Worm (Caenorhabditis elegans) whole organism, L4/young adult: Measurements from ENCODE around the gene top-3.

Experiments used
- W03F9.2 ChIP-seq: fragments of 150-350 bp; optimal IDR thresholded peaks from 2 replicates; lab custom pipeline; 2014; ENCODE audit warnings: missing biosample characterization, missing genetic modification characterization
- dao-5 ChIP-seq: sonication (generic microtip); optimal IDR thresholded peaks from 2 replicates; lab custom pipeline; 2016; ENCODE audit warnings: missing genotype, missing genetic modification characterization, moderate library complexity, missing compliant biosample characterization
- him-1 ChIP-seq: sonication (generic microtip); optimal IDR thresholded peaks from 2 replicates; lab custom pipeline; 2016; ENCODE audit warnings: missing genotype, missing genetic modification reagents, missing genetic modification characterization, missing compliant biosample characterization

Gene top-3

DNA sequence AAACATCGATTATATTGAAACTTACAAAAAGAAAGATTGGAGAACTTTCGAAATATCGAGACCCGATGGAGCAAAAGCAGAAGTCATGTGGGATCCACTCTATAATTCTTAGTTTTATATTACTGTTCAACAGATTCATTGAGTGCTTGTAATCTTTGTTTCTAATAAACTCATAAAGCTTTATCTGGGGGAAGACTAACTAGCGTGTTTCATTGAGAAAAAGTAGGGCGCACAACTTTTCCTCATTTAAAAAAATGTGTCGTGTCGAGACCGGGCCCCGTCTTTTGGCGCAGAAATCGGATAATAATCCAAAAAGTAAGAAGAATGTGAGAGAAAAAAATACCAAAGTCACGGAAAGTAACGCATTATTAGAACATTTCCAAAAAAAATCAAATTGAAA lies 50.2 kb downstream of the top-3 start, which contains the start of gene faah-4:
faah-4 (minus strand) TSS at position 101 of the 400 bp plus-strand sequence.
- no peak for TF ChIP-seq him-1 (tag; lab: Kevin White, UChicago)
- no peak for TF ChIP-seq dao-5 (tag; lab: Kevin White, UChicago)
- no peak for TF ChIP-seq W03F9.2

DNA sequence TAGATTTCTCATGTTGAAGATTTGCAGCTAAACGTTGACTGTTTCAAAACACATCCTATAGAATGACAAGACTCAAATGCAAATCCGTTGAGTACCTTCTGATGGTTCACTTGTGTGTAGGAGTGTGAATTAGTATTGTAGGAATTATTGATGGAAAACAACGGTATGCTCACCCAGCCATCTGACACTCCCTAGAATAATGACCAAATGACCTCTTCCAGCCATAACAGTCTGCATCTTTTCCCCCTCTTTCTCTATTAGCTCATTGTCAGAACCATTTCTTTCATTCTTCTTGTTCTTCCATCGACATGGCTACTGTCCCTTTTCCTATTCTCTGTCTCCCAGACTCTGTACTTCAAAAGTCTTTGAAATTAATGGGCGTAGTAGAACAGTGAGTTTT lies 51.3 kb downstream of the top-3 start, which contains the start of gene fbxb-24:
fbxb-24 (plus strand) TSS at position 301 of the 400 bp plus-strand sequence.
- TF ChIP-seq him-1 (tag; lab: Kevin White, UChicago) (no peak), dao-5 (tag; lab: Kevin White, UChicago) (no peak), W03F9.2 (no peak)

DNA sequence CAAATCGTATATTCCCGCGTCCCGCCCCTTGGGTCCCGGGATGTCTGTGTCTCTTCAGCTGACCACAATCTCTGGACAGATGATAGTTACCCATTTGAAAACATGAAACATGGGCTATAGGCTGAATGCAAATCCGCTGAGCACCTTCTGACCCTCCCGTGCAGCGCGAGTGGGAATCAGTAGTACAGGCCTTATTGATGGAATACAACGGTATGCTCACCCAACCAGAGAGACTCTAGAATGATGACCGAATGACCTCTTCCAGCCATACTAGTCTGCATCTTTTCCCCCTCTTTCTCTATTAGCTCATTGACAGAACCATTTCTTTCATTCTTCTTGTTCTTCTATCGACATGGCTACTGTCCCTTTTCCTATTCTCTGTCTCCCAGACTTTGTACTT lies 52.8 kb downstream of the top-3 start, which contains the start of gene sdz-33:
sdz-33 (plus strand) TSS at position 301 of the 400 bp plus-strand sequence.
- TF ChIP-seq him-1 (tag; lab: Kevin White, UChicago) (no peak), dao-5 (tag; lab: Kevin White, UChicago) (no peak), W03F9.2 (no peak)

DNA sequence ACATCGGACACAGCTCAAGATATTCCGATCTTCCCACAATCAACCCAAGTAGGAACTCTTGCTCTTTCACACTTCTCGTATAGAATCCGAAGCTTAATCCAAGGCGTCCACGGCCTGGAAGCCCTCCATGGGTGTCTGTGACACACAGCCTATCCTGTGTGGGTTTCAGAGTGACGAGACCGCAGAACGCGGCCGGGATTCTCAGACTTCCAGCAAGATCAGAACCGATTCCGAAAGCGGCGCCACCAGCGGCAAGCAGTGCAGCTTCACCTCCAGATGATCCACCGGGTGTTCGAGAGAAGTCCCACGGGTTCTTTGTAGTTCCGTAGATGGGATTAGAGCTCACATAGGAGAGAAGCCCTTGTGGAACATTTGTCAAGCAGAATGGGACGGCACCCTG lies 57.2 kb downstream of the top-3 start:
- TF ChIP-seq dao-5 (tag; lab: Kevin White, UChicago), result no peak
- TF ChIP-seq him-1 (tag; lab: Kevin White, UChicago), result no peak
- no peak for TF ChIP-seq W03F9.2

DNA sequence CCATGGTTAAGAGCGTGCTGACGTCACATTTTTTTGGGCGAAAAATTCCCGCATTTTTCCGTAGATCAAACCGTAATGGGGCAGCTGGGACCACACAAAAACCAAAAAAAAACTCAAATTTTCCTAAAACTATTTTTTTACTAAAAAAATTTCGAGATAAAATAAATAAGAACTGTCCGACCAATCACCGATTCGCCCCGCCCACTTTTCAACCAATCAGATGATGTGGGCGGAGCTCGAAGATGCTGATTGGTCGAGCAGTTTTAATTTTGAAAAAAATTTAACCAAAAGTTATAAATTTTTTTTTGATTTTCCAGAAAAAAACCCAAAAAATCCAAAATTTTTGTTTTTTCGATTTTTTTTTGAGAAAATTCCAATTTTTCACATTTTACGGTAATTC lies 60.0 kb downstream of the top-3 start:
- TF ChIP-seq dao-5 (tag; lab: Kevin White, UChicago) (no peak), him-1 (tag; lab: Kevin White, UChicago) (no peak), W03F9.2 (no peak)
